Worm (Caenorhabditis elegans) whole organism, L3 larva: ENCODE measurements around the gene msp-142.

Experiments
- ZK546.5 ChIP-seq: sonication (generic microtip); optimal IDR thresholded peaks from 2 replicates; lab custom pipeline; 2017; ENCODE audit warnings: missing biosample characterization, missing genetic modification characterization
- ceh-16 ChIP-seq: sonication (generic microtip); optimal IDR thresholded peaks from 2 replicates; lab custom pipeline; 2017; ENCODE audit warnings: missing biosample characterization, missing genetic modification characterization
- ceh-82 ChIP-seq: fragments of 150-350 bp; optimal IDR thresholded peaks from 2 replicates; lab custom pipeline; 2014; ENCODE audit warnings: missing biosample characterization, missing genetic modification characterization
- daf-12 ChIP-seq: fragments of 150-350 bp; optimal IDR thresholded peaks from 2 replicates; lab custom pipeline; 2014; ENCODE audit warnings: missing biosample characterization, missing genetic modification reagents, missing genetic modification characterization
- egl-5 ChIP-seq: fragments of 150-350 bp; optimal IDR thresholded peaks from 2 replicates; lab custom pipeline; 2017; ENCODE audit warnings: missing biosample characterization, missing genetic modification reagents, missing genetic modification characterization, inconsistent platforms
- elt-1 ChIP-seq: fragments of 150-350 bp; optimal IDR thresholded peaks from 2 replicates; lab custom pipeline; 2014; ENCODE audit warnings: missing biosample characterization, missing genetic modification characterization
- elt-2 ChIP-seq: sonication (generic microtip); optimal IDR thresholded peaks from 2 replicates; lab custom pipeline; 2016; ENCODE audit warnings: missing genetic modification reagents, mild to moderate bottlenecking, missing genetic modification characterization, missing compliant biosample characterization
- elt-3 ChIP-seq, 3 experiments: fragments of 150-350 bp in 1 of 3; sonication (generic microtip) in 2 of 3; optimal IDR thresholded peaks; 2 replicates in 2 of 3; 4 replicates in 1 of 3; lab custom pipeline; 2014 to 2017; ENCODE audit warnings: missing biosample characterization in 3 of 3, missing genetic modification characterization in 3 of 3
- fkh-2 ChIP-seq: fragments of 150-350 bp; optimal IDR thresholded peaks from 2 replicates; lab custom pipeline; 2014; ENCODE audit warnings: missing biosample characterization, missing genetic modification reagents, missing genetic modification characterization
- jun-1 ChIP-seq: fragments of 150-350 bp; optimal IDR thresholded peaks from 2 replicates; lab custom pipeline; 2014; ENCODE audit warnings: missing biosample characterization, missing genetic modification reagents, missing genetic modification characterization
- lin-15B ChIP-seq: fragments of 150-350 bp; optimal IDR thresholded peaks from 2 replicates; lab custom pipeline; 2014; ENCODE audit warnings: missing biosample characterization, missing genetic modification characterization
- lsy-12 ChIP-seq: sonication (generic microtip); optimal IDR thresholded peaks from 2 replicates; lab custom pipeline; 2016; ENCODE audit warnings: mild to moderate bottlenecking, missing genetic modification characterization, missing compliant biosample characterization
- mml-1 ChIP-seq: fragments of 150-350 bp; sonication (generic microtip); optimal IDR thresholded peaks from 3 replicates; lab custom pipeline; 2014; ENCODE audit warnings: missing biosample characterization, missing genetic modification characterization
- nfya-1 ChIP-seq: sonication (generic microtip); optimal IDR thresholded peaks from 2 replicates; lab custom pipeline; 2017; ENCODE audit warnings: missing genetic modification characterization, mild to moderate bottlenecking, missing compliant biosample characterization, antibody characterized with exemption, moderate library complexity; ENCODE audit not compliant: insufficient read depth
- nhr-11 ChIP-seq: fragments of 150-350 bp; optimal IDR thresholded peaks from 2 replicates; lab custom pipeline; 2014; ENCODE audit warnings: missing biosample characterization, missing genetic modification characterization
- nhr-12 ChIP-seq: fragments of 150-350 bp; optimal IDR thresholded peaks from 2 replicates; lab custom pipeline; 2014; ENCODE audit warnings: missing biosample characterization, missing genetic modification characterization
- nhr-23 ChIP-seq: fragments of 150-350 bp; optimal IDR thresholded peaks from 2 replicates; lab custom pipeline; 2014; ENCODE audit warnings: missing biosample characterization, missing genetic modification reagents, missing genetic modification characterization
- nhr-25 ChIP-seq: sonication (generic microtip); optimal IDR thresholded peaks from 2 replicates; lab custom pipeline; 2017; ENCODE audit warnings: missing biosample characterization, missing genetic modification characterization
- nhr-43 ChIP-seq: sonication (generic microtip); optimal IDR thresholded peaks from 2 replicates; lab custom pipeline; 2016; ENCODE audit warnings: mild to moderate bottlenecking, missing genetic modification characterization, missing compliant biosample characterization; ENCODE audit not compliant: poor library complexity, severe bottlenecking
- nhr-67 ChIP-seq: fragments of 150-350 bp; optimal IDR thresholded peaks from 2 replicates; lab custom pipeline; 2014; ENCODE audit warnings: missing biosample characterization, missing genetic modification characterization
- nhr-76 ChIP-seq: fragments of 150-350 bp; sonication (generic microtip); optimal IDR thresholded peaks from 5 replicates; lab custom pipeline; 2014; ENCODE audit warnings: missing biosample characterization, missing genetic modification characterization
- pha-4 ChIP-seq: fragments of 150-350 bp; optimal IDR thresholded peaks from 2 replicates; lab custom pipeline; 2014; ENCODE audit warnings: missing biosample characterization, missing genetic modification reagents, missing genetic modification characterization
- pqm-1 ChIP-seq: fragments of 150-350 bp; optimal IDR thresholded peaks from 2 replicates; lab custom pipeline; 2017; ENCODE audit warnings: missing biosample characterization, missing genetic modification characterization, inconsistent platforms
- sea-2 ChIP-seq: fragments of 150-350 bp; sonication (generic microtip); optimal IDR thresholded peaks from 4 replicates; lab custom pipeline; 2014; ENCODE audit warnings: missing biosample characterization, missing genetic modification reagents, missing genetic modification characterization
- skn-1 ChIP-seq: fragments of 150-350 bp; optimal IDR thresholded peaks from 2 replicates; lab custom pipeline; 2014; ENCODE audit warnings: missing biosample characterization, missing genetic modification characterization
- snpc-4 ChIP-seq: fragments of 150-350 bp; optimal IDR thresholded peaks from 2 replicates; lab custom pipeline; 2014; ENCODE audit warnings: missing biosample characterization, missing genetic modification characterization
- tbx-2 ChIP-seq: sonication (generic microtip); optimal IDR thresholded peaks from 2 replicates; lab custom pipeline; 2016; ENCODE audit warnings: mild to moderate bottlenecking, missing genetic modification characterization, missing compliant biosample characterization
- unc-39 ChIP-seq: sonication (generic microtip); optimal IDR thresholded peaks from 4 replicates; lab custom pipeline; 2017; ENCODE audit warnings: missing biosample characterization, missing genetic modification characterization
- ztf-11 ChIP-seq: fragments of 150-350 bp; optimal IDR thresholded peaks from 2 replicates; lab custom pipeline; 2014; ENCODE audit warnings: missing biosample characterization, missing genetic modification characterization
- ztf-4 ChIP-seq: fragments of 150-350 bp; optimal IDR thresholded peaks from 2 replicates; lab custom pipeline; 2014; ENCODE audit warnings: missing biosample characterization, missing genetic modification characterization

The msp-142 gene

DNA sequence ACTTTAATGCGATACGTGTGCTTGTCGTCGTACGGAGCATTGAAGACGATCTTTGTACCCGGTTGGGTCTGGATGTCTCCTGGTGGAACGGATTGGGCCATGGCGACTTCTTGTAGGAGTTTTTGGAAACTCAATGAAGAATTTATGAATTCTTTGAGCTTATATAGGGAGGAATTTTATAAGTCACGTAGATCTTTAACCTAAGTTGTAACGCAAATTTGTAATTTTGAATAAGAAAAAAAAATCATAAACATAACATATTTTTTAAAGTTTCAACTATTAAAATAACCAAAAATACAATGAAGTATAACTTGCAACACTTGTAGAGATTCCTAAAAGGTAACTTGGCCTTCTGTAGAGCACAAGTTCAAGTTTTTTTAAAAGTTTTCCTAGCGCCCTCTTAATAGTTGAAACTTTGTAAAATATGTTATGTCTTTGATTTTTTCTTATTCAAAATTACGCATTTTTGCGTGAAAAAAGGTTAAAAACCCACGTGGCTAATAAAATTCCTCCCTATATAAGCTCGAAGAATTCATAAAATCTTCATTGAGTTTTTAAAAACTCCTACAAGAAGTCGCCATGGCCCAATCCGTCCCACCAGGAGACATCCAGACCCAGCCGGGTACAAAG lies at the start of gene msp-142, which contains the start of gene msp-63:
msp-142 (plus strand) TSS at position 580 of the 630 bp plus-strand sequence.
msp-63 (minus strand) TSS at position 101 of the 630 bp plus-strand sequence.
- no peak for TF ChIP-seq tbx-2 (tag; lab: Kevin White, UChicago)
- TF ChIP-seq nhr-23 (tag; lab: Kevin White, UChicago): no peak
- no peak for TF ChIP-seq ZK546.5 (tag; lab: Kevin White, UChicago)
- no peak for TF ChIP-seq ceh-82 (tag; lab: Kevin White, UChicago)
- no peak for TF ChIP-seq nhr-25 (tag; lab: Kevin White, UChicago)
- no peak for TF ChIP-seq ztf-4 (tag; lab: Kevin White, UChicago)
- no peak for TF ChIP-seq nhr-11 (tag; lab: Kevin White, UChicago)
- TF ChIP-seq jun-1 (tag; lab: Kevin White, UChicago): no peak
- TF ChIP-seq elt-2 (tag; lab: Kevin White, UChicago): no peak
- TF ChIP-seq fkh-2 (tag; lab: Kevin White, UChicago): no peak
- no peak for TF ChIP-seq nhr-76

DNA sequence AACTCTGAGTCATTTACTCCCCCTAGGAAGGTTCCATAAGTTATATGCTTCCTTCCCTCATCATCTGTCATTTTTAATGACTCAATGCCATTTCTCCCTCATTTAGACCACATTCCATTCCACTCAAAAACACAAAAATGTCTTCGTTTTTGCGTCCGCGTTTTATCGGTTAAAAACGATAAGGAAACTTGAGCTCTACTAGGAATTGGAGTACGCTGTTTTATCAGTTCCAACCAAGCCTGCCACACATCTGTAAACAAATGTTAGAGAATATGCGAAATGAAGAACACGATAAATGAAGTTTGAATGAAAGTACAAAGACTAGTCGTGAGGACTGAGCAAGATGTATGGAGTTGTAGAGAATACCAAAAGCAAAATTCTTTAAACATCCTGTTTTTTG lies 49.3 kb upstream of the msp-142 start:
- TF ChIP-seq jun-1 (tag; lab: Kevin White, UChicago) (peak; percentile 76), ceh-82 (tag; lab: Kevin White, UChicago) (no peak), ceh-16 (tag; lab: Kevin White, UChicago) (no peak), pha-4 (tag; lab: Kevin White, UChicago) (peak; percentile 39), tbx-2 (tag; lab: Kevin White, UChicago) (no peak), elt-2 (tag; lab: Kevin White, UChicago) (peak; percentile 100), ZK546.5 (tag; lab: Kevin White, UChicago) (no peak), pqm-1 (peak; percentile 97), skn-1 (tag; lab: Kevin White, UChicago) (peak; percentile 1), ztf-11 (tag; lab: Kevin White, UChicago) (no peak), sea-2 (no peak), mml-1 (tag; lab: Kevin White, UChicago) (no peak)

DNA sequence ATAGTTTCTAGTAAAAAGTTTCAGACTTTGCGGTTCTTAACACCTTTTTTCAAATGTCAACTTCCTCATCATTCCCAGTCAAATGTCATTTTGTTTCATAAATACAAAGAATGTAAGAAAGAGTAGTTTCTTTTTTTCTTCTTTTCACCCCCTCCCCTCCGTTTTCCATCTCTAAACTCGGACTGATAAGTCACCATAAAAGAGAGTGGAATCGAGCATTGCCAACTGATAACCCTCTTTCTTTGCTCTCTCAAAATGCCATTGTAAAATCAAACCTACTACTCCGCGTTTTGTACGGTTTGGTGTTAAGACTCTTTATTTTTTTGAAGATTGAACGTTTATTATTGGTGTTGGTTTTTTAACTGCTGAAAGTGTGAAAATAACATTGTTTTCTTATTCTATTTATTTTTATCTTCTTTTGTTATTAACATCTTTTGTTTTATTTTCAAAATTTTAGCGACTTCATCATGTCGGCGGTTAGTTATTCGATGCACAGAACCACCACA lies 47.9 kb upstream of the msp-142 start, which contains the start of gene ifb-2:
ifb-2 (plus strand) TSS at position 456 of the 506 bp plus-strand sequence.
- TF ChIP-seq ztf-11 (tag; lab: Kevin White, UChicago): no peak
- TF ChIP-seq unc-39 (tag; lab: Kevin White, UChicago): no peak
- TF ChIP-seq elt-3 (tag; optimal IDR thresholded peaks at IDR 0.05; lab: Kevin White, UChicago): no peak
- TF ChIP-seq elt-2 (tag; lab: Kevin White, UChicago): peak; percentile 96
- no peak for TF ChIP-seq tbx-2 (tag; lab: Kevin White, UChicago)
- peak; percentile 90 for TF ChIP-seq pqm-1
- no peak for TF ChIP-seq nhr-12 (tag; lab: Kevin White, UChicago)
- no peak for TF ChIP-seq nhr-25 (tag; lab: Kevin White, UChicago)
- TF ChIP-seq nfya-1 (tag; lab: Kevin White, UChicago): no peak
- TF ChIP-seq lsy-12 (tag; lab: Kevin White, UChicago): no peak

DNA sequence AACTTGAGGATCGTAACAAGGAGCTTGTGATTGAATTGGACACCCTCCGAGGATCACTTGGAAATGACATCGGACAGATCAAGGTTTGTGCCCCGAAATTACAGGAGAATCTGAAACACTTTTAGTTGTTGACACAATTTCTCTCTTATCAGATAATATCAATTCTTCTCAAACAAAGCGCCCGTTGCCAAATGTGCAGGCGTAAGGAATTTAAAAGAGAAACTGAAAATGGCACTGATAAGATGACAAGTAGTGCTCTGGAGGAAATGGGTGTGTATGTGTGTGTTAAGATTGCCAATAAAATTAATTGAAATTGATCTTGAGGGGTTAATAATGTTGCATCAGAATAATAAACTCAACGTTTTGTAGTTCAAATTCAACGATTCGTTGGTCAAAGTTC lies 46.4 kb upstream of the msp-142 start:
- TF ChIP-seq fkh-2 (tag; lab: Kevin White, UChicago): no peak
- no peak for TF ChIP-seq elt-1 (tag; lab: Kevin White, UChicago)
- TF ChIP-seq nhr-43 (tag; lab: Kevin White, UChicago): no peak
- no peak for TF ChIP-seq egl-5 (tag; lab: Kevin White, UChicago)
- no peak for TF ChIP-seq daf-12 (tag; lab: Kevin White, UChicago)
- TF ChIP-seq pha-4 (tag; lab: Kevin White, UChicago): peak; percentile 39
- no peak for TF ChIP-seq nhr-67 (tag; lab: Kevin White, UChicago)
- TF ChIP-seq ztf-4 (tag; lab: Kevin White, UChicago): no peak
- TF ChIP-seq snpc-4 (tag; lab: Kevin White, UChicago): no peak
- TF ChIP-seq sea-2: no peak
- no peak for TF ChIP-seq nhr-11 (tag; lab: Kevin White, UChicago)
- peak; percentile 97 for TF ChIP-seq elt-2 (tag; lab: Kevin White, UChicago)
- no peak for TF ChIP-seq tbx-2 (tag; lab: Kevin White, UChicago)
- TF ChIP-seq lin-15B (tag; lab: Kevin White, UChicago): no peak
- TF ChIP-seq pqm-1: peak; percentile 92
- TF ChIP-seq nhr-76: no peak

ce11 chrII:5754168-5754567 lies 43.6 kb upstream of the msp-142 start, which contains the start of gene F10C1.8:
F10C1.8 (plus strand) TSS chrII:5754468.
- no peak for TF ChIP-seq snpc-4 (tag; lab: Kevin White, UChicago)
- TF ChIP-seq elt-2 (tag; lab: Kevin White, UChicago): peak; percentile 31
- no peak for TF ChIP-seq nhr-11 (tag; lab: Kevin White, UChicago)
